Worm (Caenorhabditis elegans) whole organism, mixed stage, embryonic: Measurements from ENCODE around the gene Y69A2AR.47.

Experiments
- M03D4.4 ChIP-seq: sonication (generic microtip); optimal IDR thresholded peaks from 2 replicates; lab custom pipeline; 2017; ENCODE audit warnings: mild to moderate bottlenecking, missing genetic modification characterization, missing compliant biosample characterization
- bed-3 ChIP-seq: fragments of 200-800 bp; sonication (Bioruptor generic); optimal IDR thresholded peaks from 3 replicates; lab custom pipeline; 2018; ENCODE audit warnings: mild to moderate bottlenecking, missing genetic modification characterization, moderate library complexity, missing compliant biosample characterization
- blmp-1 ChIP-seq: fragments of 150-350 bp; optimal IDR thresholded peaks from 2 replicates; lab custom pipeline; 2014; ENCODE audit warnings: missing biosample characterization, missing genetic modification characterization
- ceh-83 ChIP-seq: fragments of 200-800 bp; sonication (Bioruptor generic); optimal IDR thresholded peaks from 2 replicates; lab custom pipeline; 2018; ENCODE audit warnings: mild to moderate bottlenecking, missing genetic modification characterization, missing compliant biosample characterization
- ces-1 ChIP-seq: fragments of 150-350 bp; optimal IDR thresholded peaks from 2 replicates; lab custom pipeline; 2014; ENCODE audit warnings: missing biosample characterization, missing genetic modification reagents, missing genetic modification characterization
- cnd-1 ChIP-seq: fragments of 200-800 bp; sonication (Bioruptor generic); optimal IDR thresholded peaks from 2 replicates; lab custom pipeline; 2018; ENCODE audit warnings: mild to moderate bottlenecking, missing genetic modification characterization, missing compliant biosample characterization
- drap-1 ChIP-seq: fragments of 200-800 bp; sonication (Bioruptor generic); optimal IDR thresholded peaks from 3 replicates; lab custom pipeline; 2018; ENCODE audit warnings: mild to moderate bottlenecking, missing genetic modification characterization, missing compliant biosample characterization
- elt-1 ChIP-seq: sonication (generic microtip); optimal IDR thresholded peaks from 2 replicates; lab custom pipeline; 2017; ENCODE audit warnings: missing genetic modification characterization, mild to moderate bottlenecking, missing compliant biosample characterization, antibody characterized with exemption, moderate library complexity, borderline replicate concordance; ENCODE audit not compliant: insufficient read depth
- elt-3 ChIP-seq: fragments of 150-350 bp; optimal IDR thresholded peaks from 2 replicates; lab custom pipeline; 2014; ENCODE audit warnings: missing biosample characterization, missing genetic modification characterization
- flh-1 ChIP-seq: fragments of 200-800 bp; sonication (Bioruptor generic); optimal IDR thresholded peaks from 2 replicates; lab custom pipeline; 2018; ENCODE audit warnings: mild to moderate bottlenecking, missing genetic modification characterization, moderate library complexity, missing compliant biosample characterization
- hlh-1 ChIP-seq: fragments of 150-350 bp; optimal IDR thresholded peaks from 2 replicates; lab custom pipeline; 2014; ENCODE audit warnings: missing biosample characterization, missing genetic modification reagents, missing genetic modification characterization
- lin-32 ChIP-seq: fragments of 200-800 bp; sonication (Bioruptor generic); optimal IDR thresholded peaks from 2 replicates; lab custom pipeline; 2018; ENCODE audit warnings: mild to moderate bottlenecking, missing genetic modification characterization, missing compliant biosample characterization
- lsy-2 ChIP-seq: fragments of 150-350 bp; optimal IDR thresholded peaks from 2 replicates; lab custom pipeline; 2014; ENCODE audit warnings: missing biosample characterization, missing genetic modification characterization
- mab-5 ChIP-seq: fragments of 150-350 bp; optimal IDR thresholded peaks from 2 replicates; lab custom pipeline; 2014; ENCODE audit warnings: missing biosample characterization, missing genetic modification characterization
- mls-2 ChIP-seq: sonication (generic microtip); optimal IDR thresholded peaks from 2 replicates; lab custom pipeline; 2016; ENCODE audit warnings: mild to moderate bottlenecking, missing genetic modification characterization, moderate library complexity, missing compliant biosample characterization
- nhr-2 ChIP-seq: fragments of 150-350 bp; optimal IDR thresholded peaks from 2 replicates; lab custom pipeline; 2014; ENCODE audit warnings: missing biosample characterization, missing genetic modification characterization
- nhr-237 ChIP-seq: fragments of 150-350 bp; optimal IDR thresholded peaks from 2 replicates; lab custom pipeline; 2014; ENCODE audit warnings: missing biosample characterization, missing genetic modification characterization
- nhr-28 ChIP-seq: fragments of 150-350 bp; optimal IDR thresholded peaks from 2 replicates; lab custom pipeline; 2014; ENCODE audit warnings: missing biosample characterization, missing genetic modification characterization
- nhr-76 ChIP-seq: sonication (generic microtip); optimal IDR thresholded peaks from 2 replicates; lab custom pipeline; 2017; ENCODE audit warnings: missing biosample characterization, missing genetic modification characterization
- sem-2 ChIP-seq: fragments of 200-800 bp; sonication (Bioruptor generic); optimal IDR thresholded peaks from 2 replicates; lab custom pipeline; 2018; ENCODE audit warnings: mild to moderate bottlenecking, missing genetic modification characterization, missing compliant biosample characterization
- snpc-4 ChIP-seq: fragments of 150-350 bp; optimal IDR thresholded peaks from 2 replicates; lab custom pipeline; 2014; ENCODE audit warnings: missing biosample characterization, missing genetic modification characterization
- sptf-1 ChIP-seq: sonication (generic microtip); optimal IDR thresholded peaks from 2 replicates; lab custom pipeline; 2017; ENCODE audit warnings: mild to moderate bottlenecking, missing genetic modification characterization, moderate library complexity, missing compliant biosample characterization
- tbx-8 ChIP-seq: fragments of 200-800 bp; sonication (Bioruptor generic); optimal IDR thresholded peaks from 2 replicates; lab custom pipeline; 2018; ENCODE audit warnings: mild to moderate bottlenecking, missing genetic modification characterization, moderate library complexity, missing compliant biosample characterization
- unc-120 ChIP-seq: sonication (generic microtip); optimal IDR thresholded peaks from 2 replicates; lab custom pipeline; 2017; ENCODE audit warnings: missing genetic modification characterization, missing compliant biosample characterization; ENCODE audit not compliant: poor library complexity, severe bottlenecking
- unc-39 ChIP-seq: fragments of 150-350 bp; optimal IDR thresholded peaks from 2 replicates; lab custom pipeline; 2014; ENCODE audit warnings: missing biosample characterization, missing genetic modification characterization
- zip-8 ChIP-seq: fragments of 150-350 bp; optimal IDR thresholded peaks from 2 replicates; lab custom pipeline; 2014; ENCODE audit warnings: missing biosample characterization, missing genetic modification characterization
- ztf-11 ChIP-seq: fragments of 150-350 bp; optimal IDR thresholded peaks from 2 replicates; lab custom pipeline; 2014; ENCODE audit warnings: missing biosample characterization, missing genetic modification characterization

Gene Y69A2AR.47

ce11 chrIV:2603556-2604021 is 6.1 kb downstream of the Y69A2AR.47 start:
- no peak for TF ChIP-seq nhr-2 (tag; lab: Kevin White, UChicago)
- TF ChIP-seq hlh-1, result peak; percentile 88
- no peak for TF ChIP-seq bed-3 (GFP tag; lab: Kevin White, UChicago)
- TF ChIP-seq unc-120 (tag; lab: Kevin White, UChicago), result peak; percentile 82
- TF ChIP-seq ceh-83 (GFP tag; lab: Kevin White, UChicago), result no peak
- TF ChIP-seq, all 35 proteins: peak for 2

- TF ChIP-seq sem-2, result no peak
These were observed 9.1 kb downstream of the Y69A2AR.47 start for ce11 chrIV:2606572-2606971.

ce11 chrIV:2607513-2608101 is 10.1 kb downstream of the Y69A2AR.47 start, which contains the start of gene vamp-7:
Gene vamp-7, plus strand, starts transcription at chrIV:2608051.
- TF ChIP-seq sptf-1 (tag; lab: Kevin White, UChicago) (no peak), blmp-1 (no peak), elt-1 (no peak), ceh-83 (GFP tag; lab: Kevin White, UChicago) (no peak), mab-5 (tag; lab: Kevin White, UChicago) (no peak), nhr-28 (no peak), drap-1 (no peak), mls-2 (tag; lab: Kevin White, UChicago) (no peak)

- TF ChIP-seq cnd-1 (tag; lab: Kevin White, UChicago) (no peak), snpc-4 (tag; lab: Kevin White, UChicago) (no peak), ces-1 (no peak), hlh-1 (no peak), zip-8 (no peak), drap-1 (no peak), nhr-2 (tag; lab: Kevin White, UChicago) (no peak), lsy-2 (tag; lab: Kevin White, UChicago) (no peak), lin-32 (GFP tag; lab: Kevin White, UChicago) (no peak), nhr-237 (no peak), elt-1 (no peak), mab-5 (tag; lab: Kevin White, UChicago) (no peak), ceh-83 (GFP tag; lab: Kevin White, UChicago) (no peak), tbx-8 (GFP tag; lab: Kevin White, UChicago) (no peak), M03D4.4 (no peak), elt-3 (tag; lab: Kevin White, UChicago) (no peak), flh-1 (GFP tag; lab: Kevin White, UChicago) (no peak)
These were observed 12.9 kb downstream of the Y69A2AR.47 start, which contains the start of gene Y69A2AR.32 for ce11 chrIV:2610409-2610808. Gene Y69A2AR.32, plus strand, starts transcription at chrIV:2610436.

ce11 chrIV:2610974-2611373 is 13.5 kb downstream of the Y69A2AR.47 start:
- TF ChIP-seq ces-1, result no peak
- TF ChIP-seq unc-39 (tag; lab: Kevin White, UChicago), result no peak
- TF ChIP-seq mab-5 (tag; lab: Kevin White, UChicago), result no peak
- TF ChIP-seq sptf-1 (tag; lab: Kevin White, UChicago), result no peak
- no peak for TF ChIP-seq nhr-237
- TF ChIP-seq lin-32 (GFP tag; lab: Kevin White, UChicago), result no peak
- TF ChIP-seq nhr-76 (tag; lab: Kevin White, UChicago), result no peak
- TF ChIP-seq ztf-11 (tag; lab: Kevin White, UChicago), result no peak
- no peak for TF ChIP-seq ceh-83 (GFP tag; lab: Kevin White, UChicago)
- no peak for TF ChIP-seq snpc-4 (tag; lab: Kevin White, UChicago)
- TF ChIP-seq blmp-1, result no peak
- TF ChIP-seq mls-2 (tag; lab: Kevin White, UChicago), result no peak

ce11 chrIV:2613011-2613503 is 15.5 kb downstream of the Y69A2AR.47 start, which contains the start of gene Y69A2AR.28:
Gene Y69A2AR.28, minus strand, starts transcription at chrIV:2613061.
- TF ChIP-seq unc-120 (tag; lab: Kevin White, UChicago) (peak; percentile 88), bed-3 (GFP tag; lab: Kevin White, UChicago) (no peak)
- TF ChIP-seq, all 35 proteins: peak for 1
